Worm (Caenorhabditis elegans): ENCODE results near the gene srw-130.
"Not testable (repeated sequence)": the region's sequence is repeated elsewhere in the genome, so short reads cannot be mapped to it uniquely, and the experiment has no call there.

srw-130 gene

DNA sequence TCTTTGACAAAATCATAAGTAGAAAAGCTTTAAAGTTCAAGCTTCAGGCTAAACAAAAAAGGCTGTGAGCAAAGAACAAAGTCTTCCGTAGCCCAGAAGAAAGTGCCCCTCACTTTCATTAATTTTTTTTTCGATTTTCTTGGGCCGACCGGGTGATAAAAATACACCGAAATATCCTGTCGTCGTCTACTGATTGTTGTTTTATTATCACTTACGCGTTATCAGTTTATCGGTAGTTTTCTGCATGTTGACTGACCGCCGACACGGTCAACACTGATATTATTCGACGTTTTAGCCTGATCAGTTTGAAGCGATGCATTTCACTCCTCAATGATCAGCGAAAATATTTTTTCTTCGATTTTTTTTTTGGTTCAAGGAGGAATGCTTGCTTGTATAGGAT lies 31.7 kb upstream of the srw-130 start:
- no peak for TF ChIP-seq ztf-11 (tag; optimal IDR thresholded peaks at IDR 0.05)
- TF ChIP-seq mep-1 (tag; optimal IDR thresholded peaks at IDR 0.05) = no peak
- TF ChIP-seq snpc-4 (tag; optimal IDR thresholded peaks at IDR 0.05) = no peak
- no peak for TF ChIP-seq sptf-1 (tag; optimal IDR thresholded peaks at IDR 0.05)
- TF ChIP-seq unc-62 (GFP tag; optimal IDR thresholded peaks at IDR 0.05) = no peak
- TF ChIP-seq nhr-237 (tag; optimal IDR thresholded peaks at IDR 0.05) = no peak
- no peak for TF ChIP-seq nhr-12 (tag; optimal IDR thresholded peaks at IDR 0.05)
- TF ChIP-seq ceh-43 (GFP tag; optimal IDR thresholded peaks at IDR 0.05) = no peak
- TF ChIP-seq nhr-76 (tag; optimal IDR thresholded peaks at IDR 0.05) = no peak
- TF ChIP-seq nhr-2 (tag; optimal IDR thresholded peaks at IDR 0.05) = no peak
- TF ChIP-seq ham-2 (GFP tag; optimal IDR thresholded peaks at IDR 0.05) = no peak
- no peak for TF ChIP-seq pha-4 (tag; optimal IDR thresholded peaks at IDR 0.05)
- no peak for TF ChIP-seq M03D4.4 (tag; optimal IDR thresholded peaks at IDR 0.05)
- TF ChIP-seq sem-2 (GFP tag; optimal IDR thresholded peaks at IDR 0.05) = no peak
- no peak for TF ChIP-seq elt-3 (tag; optimal IDR thresholded peaks at IDR 0.05)

DNA sequence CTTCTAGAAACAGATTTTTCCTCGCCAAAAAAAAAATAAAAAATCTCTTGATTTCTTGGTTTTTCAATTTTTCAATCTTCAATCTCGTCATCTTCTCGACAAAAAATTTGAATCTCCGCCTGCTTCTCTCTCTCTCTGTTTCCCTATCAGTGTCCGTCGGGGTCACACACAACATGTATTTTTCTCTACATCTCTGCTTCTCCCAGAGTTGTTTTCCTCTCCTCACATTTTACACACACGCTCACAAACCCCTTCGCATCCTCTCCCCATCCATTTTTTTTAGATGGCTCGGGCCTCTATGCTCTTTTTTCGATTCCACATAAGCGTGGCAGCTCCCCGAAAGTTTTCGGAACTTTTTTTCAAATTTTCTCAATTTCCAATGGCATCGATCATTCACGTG lies 31.1 kb upstream of the srw-130 start:
- TF ChIP-seq lsy-2 (tag; optimal IDR thresholded peaks at IDR 0.05) (peak; percentile 6), hlh-1 (tag; optimal IDR thresholded peaks at IDR 0.05) (peak; percentile 67), snpc-4 (tag; optimal IDR thresholded peaks at IDR 0.05) (no peak)

DNA sequence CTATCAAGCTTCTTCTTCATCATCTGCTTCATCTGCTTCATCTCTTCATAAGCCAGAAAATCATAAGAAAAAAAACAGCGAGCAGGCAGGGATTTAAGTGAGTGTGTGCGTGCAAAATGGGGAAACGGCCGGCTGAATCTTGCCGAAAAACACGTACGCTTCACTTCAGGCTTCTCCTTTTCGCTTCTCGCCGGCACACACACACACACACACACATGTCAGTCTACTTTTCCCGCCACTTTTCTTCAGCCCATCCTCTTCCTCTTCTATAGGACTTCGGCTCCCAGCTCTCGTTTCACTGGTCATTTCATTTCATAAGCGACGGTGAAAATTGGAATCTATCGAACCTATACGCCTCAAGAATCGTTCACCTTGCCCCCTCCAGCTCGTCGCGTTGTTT lies 30.6 kb upstream of the srw-130 start:
- TF ChIP-seq lsy-2 (tag; optimal IDR thresholded peaks at IDR 0.05) (no peak), elt-1 (tag; optimal IDR thresholded peaks at IDR 0.05; ENCODE audit: borderline replicate concordance, insufficient read depth) (no peak), nhr-237 (tag; optimal IDR thresholded peaks at IDR 0.05) (no peak), unc-62 (GFP tag; optimal IDR thresholded peaks at IDR 0.05) (no peak), mep-1 (tag; optimal IDR thresholded peaks at IDR 0.05) (no peak)

DNA sequence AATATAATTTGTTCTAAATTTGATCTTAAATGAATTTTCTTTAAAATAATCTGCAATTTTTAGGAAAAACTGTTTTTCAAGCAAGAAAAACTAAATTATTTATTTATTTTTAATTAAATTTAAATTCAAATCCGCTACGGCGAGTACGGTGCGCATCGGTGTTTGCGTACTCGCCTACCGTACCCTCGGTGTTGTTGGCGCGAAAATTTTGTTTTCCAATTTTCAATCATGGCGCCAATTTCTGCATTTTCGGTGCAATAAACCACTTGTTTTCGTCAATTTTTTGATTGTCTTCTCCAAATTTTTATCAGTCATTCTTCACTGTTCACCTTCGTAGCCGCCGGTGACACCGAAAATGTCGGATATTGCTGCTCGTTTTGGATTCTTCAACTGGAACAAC lies 30.1 kb upstream of the srw-130 start, which contains the start of gene pygl-1:
TSS of gene pygl-1 (plus strand) at position 211 of the 400 bp plus-strand sequence.
- no peak for TF ChIP-seq elt-1 (tag; optimal IDR thresholded peaks at IDR 0.05; ENCODE audit: borderline replicate concordance, insufficient read depth)
- TF ChIP-seq drap-1 (GFP tag; optimal IDR thresholded peaks at IDR 0.05) = no peak
- TF ChIP-seq mls-2 (tag; optimal IDR thresholded peaks at IDR 0.05) = no peak
- TF ChIP-seq lsy-2 (tag; optimal IDR thresholded peaks at IDR 0.05) = peak; percentile 85
- TF ChIP-seq nhr-12 (tag; optimal IDR thresholded peaks at IDR 0.05) = no peak
- no peak for TF ChIP-seq snpc-4 (tag; optimal IDR thresholded peaks at IDR 0.05)

DNA sequence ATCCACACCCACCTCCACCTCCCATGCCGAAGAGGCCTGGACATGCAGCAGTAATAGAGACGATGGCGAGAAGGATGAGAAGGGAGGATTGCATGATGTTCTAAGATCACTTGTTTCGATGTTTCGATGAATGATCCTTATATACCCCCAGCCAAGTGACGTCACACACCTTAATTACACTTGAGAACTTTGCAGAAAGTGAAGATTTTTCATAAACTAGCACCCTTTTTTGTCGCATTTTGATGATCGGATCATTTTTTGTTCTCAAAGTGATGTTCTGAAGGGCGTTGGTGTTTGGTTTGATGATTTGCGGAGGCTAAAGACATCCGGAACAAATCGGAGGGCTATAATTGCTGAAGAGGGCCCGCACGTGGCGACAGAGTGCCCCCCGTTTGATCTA lies 27.1 kb upstream of the srw-130 start, which contains the start of gene grl-27:
TSS of gene grl-27 (minus strand) at position 101 of the 400 bp plus-strand sequence.
- TF ChIP-seq snpc-4 (tag; optimal IDR thresholded peaks at IDR 0.05) (no peak), bed-3 (GFP tag; optimal IDR thresholded peaks at IDR 0.05) (no peak), drap-1 (GFP tag; optimal IDR thresholded peaks at IDR 0.05) (no peak), nhr-76 (tag; optimal IDR thresholded peaks at IDR 0.05) (no peak), ceh-83 (GFP tag; optimal IDR thresholded peaks at IDR 0.05) (no peak), ceh-43 (GFP tag; optimal IDR thresholded peaks at IDR 0.05) (no peak), flh-1 (GFP tag; optimal IDR thresholded peaks at IDR 0.05) (no peak)

DNA sequence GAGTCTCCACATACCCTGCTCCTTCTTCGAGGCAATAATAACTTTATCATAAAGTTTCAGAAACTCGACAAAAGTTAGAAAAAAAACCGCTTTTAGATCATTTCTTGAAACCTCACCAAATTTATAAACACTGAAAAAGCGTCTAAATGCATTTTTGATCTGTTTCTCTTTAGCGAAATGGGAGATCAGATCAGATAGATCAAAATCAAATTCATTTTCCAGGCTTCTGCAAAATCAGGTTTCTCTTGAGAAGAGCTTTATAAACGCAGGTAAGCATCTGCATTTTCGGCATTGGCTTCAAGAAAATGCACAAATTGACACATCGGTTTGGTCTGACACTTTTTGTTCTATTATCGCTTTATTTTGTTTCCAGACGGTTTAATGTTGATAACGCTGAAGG lies 23.7 kb upstream of the srw-130 start, which contains the start of gene F40C5.1:
TSS of gene F40C5.1 (plus strand) at position 301 of the 400 bp plus-strand sequence.
- not testable (repeated sequence) for TF ChIP-seq mab-5, snpc-4, zip-8 (tag; optimal IDR thresholded peaks at IDR 0.05)

DNA sequence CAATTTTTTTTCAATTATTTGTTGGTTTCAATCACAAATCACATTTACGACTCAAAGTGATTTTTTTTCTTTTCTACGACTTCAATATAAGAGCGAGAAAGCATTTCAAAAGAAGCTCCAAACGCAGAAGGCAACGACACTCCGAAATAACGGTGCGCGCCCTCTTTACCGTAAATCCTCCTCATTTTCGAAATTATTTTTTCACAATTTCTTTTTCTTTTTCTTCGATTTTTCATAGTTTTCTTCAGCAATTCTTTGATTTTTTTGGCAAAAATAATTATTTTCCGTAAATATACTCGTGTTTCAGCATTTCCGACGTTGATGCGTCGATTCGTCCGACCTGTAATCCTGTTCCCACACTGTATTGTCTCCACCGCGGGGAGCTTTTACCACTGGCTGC lies 22.0 kb upstream of the srw-130 start, which contains the start of gene F40C5.2:
TSS of gene F40C5.2 (plus strand) at position 301 of the 400 bp plus-strand sequence.
- not testable (repeated sequence) for TF ChIP-seq mls-2 (tag; optimal IDR thresholded peaks at IDR 0.05); nhr-28 (tag; optimal IDR thresholded peaks at IDR 0.05); sem-2 (GFP tag; optimal IDR thresholded peaks at IDR 0.05)

DNA sequence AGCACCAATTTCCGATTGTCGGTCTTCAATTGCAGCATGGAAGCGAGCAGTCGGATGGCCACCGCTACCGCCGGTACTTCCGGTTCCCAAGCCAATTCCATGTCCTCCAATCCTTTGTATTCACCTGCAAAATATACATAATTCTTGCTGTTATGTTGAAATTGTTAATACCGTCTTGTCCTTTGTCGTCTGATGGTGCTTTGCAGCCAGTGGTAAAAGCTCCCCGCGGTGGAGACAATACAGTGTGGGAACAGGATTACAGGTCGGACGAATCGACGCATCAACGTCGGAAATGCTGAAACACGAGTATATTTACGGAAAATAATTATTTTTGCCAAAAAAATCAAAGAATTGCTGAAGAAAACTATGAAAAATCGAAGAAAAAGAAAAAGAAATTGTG lies 15.6 kb upstream of the srw-130 start, which contains the start of gene T24A6.17:
TSS of gene T24A6.17 (minus strand) at position 101 of the 400 bp plus-strand sequence.
- TF ChIP-seq snpc-4 (tag; optimal IDR thresholded peaks at IDR 0.05); tbx-8 (GFP tag; optimal IDR thresholded peaks at IDR 0.05); nhr-2 (tag; optimal IDR thresholded peaks at IDR 0.05): not testable (repeated sequence)
